Worm (Caenorhabditis elegans) whole organism, young adult: ENCODE data around the gene T01C3.11.

Source experiments
- B0035.1 ChIP-seq: sonication (generic microtip); optimal IDR thresholded peaks from 2 replicates; lab custom pipeline; 2016; ENCODE audit warnings: missing genetic modification characterization, mild to moderate bottlenecking, missing compliant biosample characterization, missing genotype, missing genetic modification reagents
- D2030.7 ChIP-seq: fragments of 200-800 bp; sonication (Bioruptor generic); IDR thresholded peaks from 2 replicates; pipeline ENCODE4 v1.3.6; 2022; ENCODE audit warnings: missing genetic modification reagents, missing genetic modification characterization, missing compliant biosample characterization
- F49E8.2 ChIP-seq: sonication (generic microtip); optimal IDR thresholded peaks from 3 replicates; lab custom pipeline; 2017; ENCODE audit warnings: missing genetic modification characterization, mild to moderate bottlenecking, missing compliant biosample characterization, antibody characterized with exemption, moderate library complexity; ENCODE audit not compliant: insufficient read depth
- F52B5.7 ChIP-seq: sonication (generic microtip); optimal IDR thresholded peaks from 2 replicates; lab custom pipeline; 2016; ENCODE audit warnings: mild to moderate bottlenecking, missing genetic modification characterization, missing compliant biosample characterization
- F57A8.1 ChIP-seq: fragments of 200-800 bp; sonication (Bioruptor generic); optimal IDR thresholded peaks from 2 replicates; lab custom pipeline; 2018; ENCODE audit warnings: mild to moderate bottlenecking, missing genetic modification characterization, moderate library complexity, missing compliant biosample characterization
- K11D2.4 ChIP-seq: fragments of 200-800 bp; sonication (Bioruptor generic); IDR thresholded peaks from 2 replicates; pipeline ENCODE4 v1.3.6; 2022; ENCODE audit warnings: missing genetic modification reagents, missing genetic modification characterization, missing compliant biosample characterization
- Y53F4B.3 ChIP-seq: fragments of 200-800 bp; sonication (Bioruptor generic); IDR thresholded peaks from 2 replicates; pipeline ENCODE4 v1.3.6; 2022; ENCODE audit warnings: missing genetic modification reagents, missing genetic modification characterization, missing compliant biosample characterization
- Y79H2A.3 ChIP-seq: fragments of 200-800 bp; sonication (Bioruptor generic); conservative IDR thresholded peaks from 2 replicates; pipeline ENCODE4 v1.3.6; 2022; ENCODE audit warnings: missing genetic modification reagents, missing genetic modification characterization, missing compliant biosample characterization
- akir-1 ChIP-seq: fragments of 200-800 bp; sonication (Bioruptor generic); optimal IDR thresholded peaks from 2 replicates; lab custom pipeline; 2018; ENCODE audit warnings: mild to moderate bottlenecking, missing genetic modification characterization, moderate library complexity, missing compliant biosample characterization
- aptf-3 ChIP-seq: fragments of 200-800 bp; sonication (Bioruptor generic); IDR thresholded peaks from 2 replicates; pipeline ENCODE4 v1.3.6; 2022; ENCODE audit warnings: missing genetic modification characterization, missing compliant biosample characterization
- athp-1 ChIP-seq: sonication (generic microtip); optimal IDR thresholded peaks from 2 replicates; lab custom pipeline; 2017; ENCODE audit warnings: mild to moderate bottlenecking, missing genetic modification characterization, missing compliant biosample characterization
- attf-5 ChIP-seq: fragments of 200-800 bp; sonication (Bioruptor generic); optimal IDR thresholded peaks from 2 replicates; lab custom pipeline; 2018; ENCODE audit warnings: mild to moderate bottlenecking, missing genetic modification characterization, missing compliant biosample characterization
- ccch-3 ChIP-seq: fragments of 200-800 bp; sonication (Bioruptor generic); optimal IDR thresholded peaks from 2 replicates; lab custom pipeline; 2018; ENCODE audit warnings: mild to moderate bottlenecking, missing genetic modification characterization, missing compliant biosample characterization
- cebp-2 ChIP-seq: fragments of 200-800 bp; sonication (Bioruptor generic); IDR thresholded peaks from 2 replicates; pipeline ENCODE4 v1.3.6; 2022; ENCODE audit warnings: missing genetic modification characterization, missing compliant biosample characterization
- ceh-27 ChIP-seq: fragments of 200-800 bp; sonication (Bioruptor generic); optimal IDR thresholded peaks from 2 replicates; lab custom pipeline; 2018; ENCODE audit warnings: mild to moderate bottlenecking, missing genetic modification characterization, moderate library complexity, missing compliant biosample characterization
- ceh-40 ChIP-seq: fragments of 200-800 bp; sonication (Bioruptor generic); IDR thresholded peaks from 2 replicates; pipeline ENCODE4 v1.3.6; 2022; ENCODE audit warnings: missing genetic modification characterization, missing compliant biosample characterization
- ceh-91 ChIP-seq: fragments of 200-800 bp; sonication (Bioruptor generic); IDR thresholded peaks from 2 replicates; pipeline ENCODE4 v1.3.6; 2022; ENCODE audit warnings: missing genetic modification reagents, missing genetic modification characterization, missing compliant biosample characterization
- dox-1 ChIP-seq: fragments of 200-800 bp; sonication (Bioruptor generic); IDR thresholded peaks from 2 replicates; pipeline ENCODE4 v1.3.6; 2022; ENCODE audit warnings: missing genetic modification reagents, missing genetic modification characterization, missing compliant biosample characterization
- dpff-1 ChIP-seq: sonication (generic microtip); optimal IDR thresholded peaks from 2 replicates; lab custom pipeline; 2017; ENCODE audit warnings: mild to moderate bottlenecking, missing genetic modification characterization, missing compliant biosample characterization
- egl-44 ChIP-seq: fragments of 200-800 bp; sonication (Bioruptor generic); IDR thresholded peaks from 2 replicates; pipeline ENCODE4 v1.3.6; 2022; ENCODE audit warnings: missing genetic modification reagents, missing genetic modification characterization, missing compliant biosample characterization
- him-1 ChIP-seq: sonication (generic microtip); optimal IDR thresholded peaks from 2 replicates; lab custom pipeline; 2016; ENCODE audit warnings: missing genotype, missing genetic modification reagents, missing genetic modification characterization, missing compliant biosample characterization
- hmg-1.2 ChIP-seq: fragments of 200-800 bp; sonication (Bioruptor generic); IDR thresholded peaks from 2 replicates; pipeline ENCODE4 v1.3.6; 2022; ENCODE audit warnings: missing genetic modification reagents, missing genetic modification characterization, missing compliant biosample characterization
- lag-1 ChIP-seq: fragments of 200-800 bp; sonication (Bioruptor generic); IDR thresholded peaks from 2 replicates; pipeline ENCODE4 v1.3.6; 2022; ENCODE audit warnings: missing genetic modification reagents, missing genetic modification characterization, missing compliant biosample characterization
- lsy-27 ChIP-seq: sonication (generic microtip); optimal IDR thresholded peaks from 2 replicates; lab custom pipeline; 2017; ENCODE audit warnings: missing genetic modification characterization, mild to moderate bottlenecking, missing compliant biosample characterization, antibody characterized with exemption, missing genotype, borderline replicate concordance; ENCODE audit not compliant: insufficient read depth
- mcd-1 ChIP-seq: fragments of 200-800 bp; sonication (Bioruptor generic); IDR thresholded peaks from 2 replicates; pipeline ENCODE4 v1.3.6; 2022; ENCODE audit warnings: missing genetic modification reagents, missing genetic modification characterization, missing compliant biosample characterization
- nfya-1 ChIP-seq: sonication (generic microtip); optimal IDR thresholded peaks from 2 replicates; lab custom pipeline; 2017; ENCODE audit warnings: antibody characterized with exemption, missing compliant biosample characterization, missing genetic modification characterization, borderline replicate concordance; ENCODE audit not compliant: insufficient read depth
- nfyb-1 ChIP-seq: fragments of 200-800 bp; sonication (Bioruptor generic); IDR thresholded peaks from 2 replicates; pipeline ENCODE4 v1.3.6; 2022; ENCODE audit warnings: missing genetic modification reagents, missing genetic modification characterization, missing compliant biosample characterization
- nhr-120 ChIP-seq: fragments of 200-800 bp; sonication (Bioruptor generic); IDR thresholded peaks from 2 replicates; pipeline ENCODE4 v1.3.6; 2022; ENCODE audit warnings: missing genetic modification characterization, missing compliant biosample characterization
- nhr-179 ChIP-seq: sonication (generic microtip); optimal IDR thresholded peaks from 2 replicates; lab custom pipeline; 2016; ENCODE audit warnings: mild to moderate bottlenecking, missing genetic modification characterization, missing compliant biosample characterization
- pbrm-1 ChIP-seq: fragments of 200-800 bp; sonication (Bioruptor generic); IDR thresholded peaks from 2 replicates; pipeline ENCODE4 v1.3.6; 2022; ENCODE audit warnings: missing genetic modification reagents, missing genetic modification characterization, missing compliant biosample characterization
- rec-8 ChIP-seq, 2 experiments: sonication (generic microtip); optimal IDR thresholded peaks; 2 replicates each; lab custom pipeline; 2016; ENCODE audit warnings: mild to moderate bottlenecking in 2 of 2, missing genetic modification characterization in 2 of 2, missing genetic modification reagents in 2 of 2, missing genotype in 2 of 2, missing biosample characterization in 1 of 2, missing compliant biosample characterization in 1 of 2, moderate library complexity in 1 of 2
- repo-1 ChIP-seq: sonication (generic microtip); optimal IDR thresholded peaks from 2 replicates; lab custom pipeline; 2017; ENCODE audit warnings: mild to moderate bottlenecking, missing genetic modification characterization, missing compliant biosample characterization
- sea-2 ChIP-seq: fragments of 200-800 bp; sonication (Bioruptor generic); IDR thresholded peaks from 2 replicates; pipeline ENCODE4 v1.3.6; 2022; ENCODE audit warnings: missing genetic modification characterization, missing compliant biosample characterization
- snpc-1.3 ChIP-seq: sonication (generic microtip); optimal IDR thresholded peaks from 2 replicates; lab custom pipeline; 2017; ENCODE audit warnings: missing genetic modification characterization, mild to moderate bottlenecking, missing compliant biosample characterization, antibody characterized with exemption, moderate library complexity, missing genotype, missing genetic modification reagents; ENCODE audit not compliant: insufficient read depth
- snpc-3.4 ChIP-seq: sonication (generic microtip); optimal IDR thresholded peaks from 2 replicates; lab custom pipeline; 2017; ENCODE audit warnings: missing genetic modification characterization, mild to moderate bottlenecking, missing compliant biosample characterization, antibody characterized with exemption, moderate library complexity, missing genotype, missing genetic modification reagents
- somi-1 ChIP-seq: fragments of 200-800 bp; sonication (Bioruptor generic); optimal IDR thresholded peaks from 2 replicates; lab custom pipeline; 2018; ENCODE audit warnings: mild to moderate bottlenecking, missing genetic modification characterization, missing compliant biosample characterization
- xnd-1 ChIP-seq: sonication (generic microtip); optimal IDR thresholded peaks from 2 replicates; lab custom pipeline; 2016; ENCODE audit warnings: missing genotype, missing genetic modification reagents, missing genetic modification characterization, missing compliant biosample characterization
- zfh-2 ChIP-seq: fragments of 200-800 bp; sonication (Bioruptor generic); conservative IDR thresholded peaks from 2 replicates; pipeline ENCODE4 v1.3.6; 2022; ENCODE audit warnings: missing genetic modification reagents, missing genetic modification characterization, missing compliant biosample characterization
- ztf-22 ChIP-seq: fragments of 200-800 bp; sonication (Bioruptor generic); optimal IDR thresholded peaks from 2 replicates; lab custom pipeline; 2018; ENCODE audit warnings: mild to moderate bottlenecking, missing genetic modification characterization, moderate library complexity, missing compliant biosample characterization
- ztf-26 ChIP-seq: sonication (generic microtip); optimal IDR thresholded peaks from 2 replicates; lab custom pipeline; 2017; ENCODE audit warnings: missing genetic modification characterization, missing compliant biosample characterization
- ztf-3 ChIP-seq: fragments of 200-800 bp; sonication (Bioruptor generic); optimal IDR thresholded peaks from 2 replicates; lab custom pipeline; 2018; ENCODE audit warnings: mild to moderate bottlenecking, missing genetic modification characterization, missing compliant biosample characterization

T01C3.11 gene

DNA sequence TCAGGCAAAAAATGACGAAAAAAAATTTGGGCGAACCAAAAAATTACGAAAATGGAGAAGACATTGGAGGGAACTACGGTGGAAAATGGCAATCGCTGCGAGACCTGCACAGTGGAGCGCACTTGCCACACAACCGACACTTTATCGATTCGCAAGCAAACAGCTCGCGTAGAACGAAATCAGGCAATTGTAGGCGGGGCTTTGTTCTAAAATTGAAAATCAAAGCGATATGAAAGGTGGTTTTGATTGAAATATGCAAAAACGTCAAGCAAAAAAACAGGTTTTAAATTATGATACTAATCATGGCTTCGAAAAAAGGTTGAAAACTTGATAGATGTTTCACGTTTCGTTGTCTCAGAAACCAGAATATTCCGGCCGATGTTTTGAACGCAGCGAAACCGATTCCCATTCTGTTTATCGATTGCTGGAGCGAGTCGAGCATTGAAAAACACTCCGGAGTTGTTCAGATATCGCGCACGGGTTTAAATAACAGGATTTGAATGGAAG, 2.9 kb downstream of the T01C3.11 start, which contains the start of the genes fib-1 and mut-15 (continued):
- peak; percentile 93 for TF ChIP-seq D2030.7
- TF ChIP-seq F57A8.1 (GFP tag; lab: Kevin White, UChicago), result no peak
- TF ChIP-seq hmg-1.2 (GFP tag; lab: Robert Waterston, UW), result peak; percentile 72
- no peak for TF ChIP-seq Y79H2A.3 (GFP tag; lab: Robert Waterston, UW)
- no peak for TF ChIP-seq F52B5.7 (tag; lab: Kevin White, UChicago)
- TF ChIP-seq cebp-2 (GFP tag; lab: Robert Waterston, UW), result no peak
- TF ChIP-seq B0035.1, result no peak
- peak; percentile 87 for TF ChIP-seq nfyb-1 (GFP tag; lab: Robert Waterston, UW)
- TF ChIP-seq attf-5, result peak; percentile 95
- peak; percentile 92 for TF ChIP-seq athp-1 (tag; lab: Kevin White, UChicago)
- peak; percentile 81 for TF ChIP-seq F49E8.2 (tag; lab: Kevin White, UChicago)
- TF ChIP-seq repo-1 (tag; lab: Kevin White, UChicago), result no peak
- TF ChIP-seq dpff-1 (tag; lab: Kevin White, UChicago), result no peak
- TF ChIP-seq ceh-27 (GFP tag; lab: Kevin White, UChicago), result peak; percentile 95
- no peak for TF ChIP-seq aptf-3
- TF ChIP-seq lag-1 (GFP tag; lab: Robert Waterston, UW), result no peak
- TF ChIP-seq Y53F4B.3 (GFP tag; lab: Robert Waterston, UW), result peak; percentile 27; the same call in 1 of the 2 replicates
- TF ChIP-seq sea-2 (GFP tag; lab: Robert Waterston, UW), result 0 out of 2 replicates have a peak, but pooled peaks have one; percentile 27
- peak; percentile 88 for TF ChIP-seq ceh-91
- TF ChIP-seq ccch-3 (GFP tag; lab: Kevin White, UChicago), result no peak
- TF ChIP-seq zfh-2 (GFP tag; lab: Robert Waterston, UW), result no peak
- no peak for TF ChIP-seq rec-8 (tag; optimal IDR thresholded peaks at IDR 0.05; lab: Kevin White, UChicago)
- TF ChIP-seq nhr-179 (tag; lab: Kevin White, UChicago), result no peak
- TF ChIP-seq ztf-22 (GFP tag; lab: Kevin White, UChicago), result no peak
- TF ChIP-seq nhr-120 (GFP tag; lab: Robert Waterston, UW), result no peak
- TF ChIP-seq xnd-1 (tag; lab: Kevin White, UChicago), result peak; percentile 47
- peak; percentile 75 for TF ChIP-seq ztf-26
- no peak for TF ChIP-seq nfya-1
- no peak for TF ChIP-seq lsy-27 (tag; lab: Kevin White, UChicago)
- TF ChIP-seq him-1 (tag; lab: Kevin White, UChicago), result peak; percentile 18
- peak; percentile 90 for TF ChIP-seq dox-1
- peak; percentile 47 for TF ChIP-seq akir-1 (GFP tag; lab: Kevin White, UChicago)
- peak; percentile 41 for TF ChIP-seq somi-1 (GFP tag; lab: Kevin White, UChicago)
- TF ChIP-seq K11D2.4, result peak; percentile 81
- peak; percentile 49 for TF ChIP-seq snpc-1.3 (tag; lab: Kevin White, UChicago)
- no peak for TF ChIP-seq ceh-40 (GFP tag; lab: Robert Waterston, UW)
- TF ChIP-seq egl-44 (GFP tag; lab: Robert Waterston, UW), result 0 out of 2 replicates have a peak, but pooled peaks have one; percentile 45
- peak; percentile 99 for TF ChIP-seq mcd-1
- TF ChIP-seq pbrm-1, result peak; percentile 91
- TF ChIP-seq ztf-3 (GFP tag; lab: Kevin White, UChicago), result no peak
- TF ChIP-seq snpc-3.4 (tag; lab: Kevin White, UChicago), result no peak
- TF ChIP-seq, all 124 proteins: peak for 64
